Fruit fly (Drosophila melanogaster) whole organism, embryonic: Measurements from ENCODE around the gene CG17224.

Experiments
- Bteb2 ChIP-seq: fragments of 200-800 bp; sonication (Bioruptor generic); optimal IDR thresholded peaks from 2 replicates; lab custom pipeline; 2016; ENCODE audit warnings: missing biosample characterization, missing genetic modification characterization
- CG11085 ChIP-seq: fragments of 200-800 bp; sonication (Bioruptor generic); IDR thresholded peaks from 2 replicates; pipeline ENCODE4 v1.3.6; 2022; ENCODE audit warnings: missing biosample characterization, missing genetic modification characterization
- CG11247 ChIP-seq: fragments of 200-800 bp; sonication (Bioruptor generic); IDR thresholded peaks from 2 replicates; pipeline ENCODE4 v1.3.6; 2022; ENCODE audit warnings: missing biosample characterization, missing genetic modification characterization
- CG11560 ChIP-seq: fragments of 200-800 bp; sonication (Bioruptor generic); IDR thresholded peaks from 3 replicates; pipeline ENCODE4 v1.3.6; 2022; ENCODE audit warnings: missing biosample characterization, missing genetic modification characterization
- CG12219 ChIP-seq: fragments of 200-800 bp; sonication (Bioruptor generic); optimal IDR thresholded peaks from 3 replicates; lab custom pipeline; 2018; ENCODE audit warnings: missing biosample characterization, mild to moderate bottlenecking, missing genetic modification characterization
- CG1233 ChIP-seq: fragments of 200-800 bp; sonication (Bioruptor generic); optimal IDR thresholded peaks from 4 replicates; lab custom pipeline; 2018; ENCODE audit warnings: missing biosample characterization, mild to moderate bottlenecking, missing genetic modification characterization
- CG17612 ChIP-seq: fragments of 200-800 bp; sonication (Bioruptor generic); IDR thresholded peaks from 2 replicates; pipeline ENCODE4 v1.3.6; 2022; ENCODE audit warnings: missing biosample characterization, missing genetic modification characterization
- CG2712 ChIP-seq: fragments of 200-800 bp; optimal IDR thresholded peaks from 3 replicates; lab custom pipeline; 2019; ENCODE audit warnings: missing biosample characterization, mild to moderate bottlenecking, missing genetic modification characterization, moderate library complexity
- CG2889 ChIP-seq: fragments of 200-800 bp; sonication (Bioruptor generic); IDR thresholded peaks from 3 replicates; pipeline ENCODE4 v1.3.6; 2022; ENCODE audit warnings: missing biosample characterization, missing genetic modification characterization
- CG4617 ChIP-seq: fragments of 200-800 bp; sonication (Bioruptor generic); optimal IDR thresholded peaks from 3 replicates; lab custom pipeline; 2016; ENCODE audit warnings: missing biosample characterization, missing genetic modification characterization, borderline replicate concordance
- CG7357 ChIP-seq: fragments of 200-800 bp; sonication (Bioruptor generic); IDR thresholded peaks from 3 replicates; pipeline ENCODE4 v1.3.6; 2022; ENCODE audit warnings: missing biosample characterization, missing genetic modification characterization
- CG8290 ChIP-seq, 3 experiments: fragments of 200-800 bp; sonication (Bioruptor generic); optimal IDR thresholded peaks; 2 replicates each; lab custom pipeline; 2016 to 2019; ENCODE audit warnings: missing biosample characterization in 3 of 3, missing genetic modification characterization in 3 of 3, mild to moderate bottlenecking in 2 of 3, moderate library complexity in 1 of 3
- CG8478 ChIP-seq: fragments of >200 bp; optimal IDR thresholded peaks from 2 replicates; lab custom pipeline; 2018
- Dad ChIP-seq: fragments of 200-800 bp; sonication (Bioruptor generic); optimal IDR thresholded peaks from 3 replicates; lab custom pipeline; 2016; ENCODE audit warnings: missing biosample characterization, missing genetic modification characterization
- Deaf1 ChIP-seq: fragments of 200-800 bp; optimal IDR thresholded peaks from 3 replicates; lab custom pipeline; 2019; ENCODE audit warnings: missing biosample characterization, mild to moderate bottlenecking, missing genetic modification characterization, moderate library complexity
- Doc3 ChIP-seq: fragments of 200-800 bp; sonication (Bioruptor generic); IDR thresholded peaks from 3 replicates; pipeline ENCODE4 v1.3.6; 2022; ENCODE audit warnings: missing biosample characterization, missing genetic modification characterization; ENCODE audit not compliant: partially characterized antibody
- Eip74EF ChIP-seq, 2 experiments: fragments of 200-800 bp in 1 of 2; fragments of >200 bp in 1 of 2; sonication (Bioruptor generic) in 1 of 2; optimal IDR thresholded peaks; 2 replicates each; lab custom pipeline; 2017 to 2019; ENCODE audit warnings: missing biosample characterization in 2 of 2, missing genetic modification characterization in 2 of 2, mild to moderate bottlenecking in 1 of 2, moderate library complexity in 1 of 2
- HLH4C ChIP-seq: fragments of 200-800 bp; sonication (Bioruptor generic); IDR thresholded peaks from 3 replicates; pipeline ENCODE4 v1.3.6; 2022; ENCODE audit warnings: missing biosample characterization, missing genetic modification characterization; ENCODE audit not compliant: partially characterized antibody
- Hsf ChIP-seq: fragments of 200-800 bp; sonication (Bioruptor generic); optimal IDR thresholded peaks from 3 replicates; lab custom pipeline; 2016; ENCODE audit warnings: missing biosample characterization, missing genetic modification characterization
- Lhr ChIP-seq: fragments of 200-800 bp; sonication (Bioruptor generic); optimal IDR thresholded peaks from 3 replicates; lab custom pipeline; 2017; ENCODE audit warnings: mild to moderate bottlenecking, missing biosample characterization, missing genetic modification reagents, missing genetic modification characterization
- MESR4 ChIP-seq: fragments of 200-800 bp; sonication (Bioruptor generic); optimal IDR thresholded peaks from 2 replicates; lab custom pipeline; 2018; ENCODE audit warnings: missing biosample characterization, mild to moderate bottlenecking, missing genetic modification characterization, moderate library complexity
- Med ChIP-seq: fragments of 200-800 bp; sonication (Bioruptor generic); peaks from one replicate; lab custom pipeline; 2016; ENCODE audit warnings: missing biosample characterization, missing genetic modification characterization, mild to moderate bottlenecking, inconsistent platforms, moderate library complexity
- Mes4 ChIP-seq: fragments of 200-800 bp; sonication (Bioruptor generic); optimal IDR thresholded peaks from 2 replicates; lab custom pipeline; 2016; ENCODE audit warnings: missing biosample characterization, missing genetic modification characterization
- Nf-YB ChIP-seq: fragments of 200-800 bp; sonication (Bioruptor generic); optimal IDR thresholded peaks from 3 replicates; lab custom pipeline; 2019; ENCODE audit warnings: missing biosample characterization, mild to moderate bottlenecking, missing genetic modification characterization, moderate library complexity
- Nf-YC ChIP-seq: fragments of 200-800 bp; optimal IDR thresholded peaks from 3 replicates; lab custom pipeline; 2019; ENCODE audit warnings: missing biosample characterization, mild to moderate bottlenecking, missing genetic modification characterization, moderate library complexity
- Optix ChIP-seq: fragments of 200-800 bp; sonication (Bioruptor generic); IDR thresholded peaks from 3 replicates; pipeline ENCODE4 v1.3.6; 2022; ENCODE audit warnings: missing biosample characterization, missing genetic modification characterization
- Sox100B ChIP-seq: fragments of 200-800 bp; sonication (Bioruptor generic); optimal IDR thresholded peaks from 3 replicates; lab custom pipeline; 2018; ENCODE audit warnings: missing biosample characterization, mild to moderate bottlenecking, missing genetic modification characterization
- Spps ChIP-seq: fragments of 200-800 bp; sonication (Bioruptor generic); optimal IDR thresholded peaks from 2 replicates; lab custom pipeline; 2018; ENCODE audit warnings: missing biosample characterization, mild to moderate bottlenecking, missing genetic modification characterization
- Taf1 ChIP-seq: fragments of 200-800 bp; sonication (Bioruptor generic); IDR thresholded peaks from 2 replicates; pipeline ENCODE4 v1.3.6; 2022; ENCODE audit warnings: missing biosample characterization, missing genetic modification characterization
- ara ChIP-seq: fragments of 200-800 bp; sonication (Bioruptor generic); IDR thresholded peaks from 2 replicates; pipeline ENCODE4 v1.3.6; 2022; ENCODE audit warnings: missing biosample characterization, missing genetic modification characterization
- bigmax ChIP-seq: fragments of 200-800 bp; sonication (Bioruptor generic); optimal IDR thresholded peaks from 2 replicates; lab custom pipeline; 2018; ENCODE audit warnings: missing biosample characterization, mild to moderate bottlenecking, missing genetic modification characterization
- disco-r ChIP-seq: fragments of 200-800 bp; sonication (Bioruptor generic); optimal IDR thresholded peaks from 2 replicates; lab custom pipeline; 2016; ENCODE audit warnings: missing biosample characterization, missing genetic modification characterization
- fd102C ChIP-seq: fragments of 200-800 bp; sonication (Bioruptor generic); optimal IDR thresholded peaks from 2 replicates; lab custom pipeline; 2018; ENCODE audit warnings: missing biosample characterization, mild to moderate bottlenecking, missing genetic modification characterization, moderate library complexity
- h ChIP-seq: fragments of >200 bp; optimal IDR thresholded peaks from 2 replicates; lab custom pipeline; 2017
- hb ChIP-seq: fragments of 200-800 bp; sonication (Bioruptor generic); IDR thresholded peaks from 3 replicates; pipeline ENCODE4 v1.3.6; 2022; ENCODE audit warnings: missing biosample characterization, missing genetic modification characterization; ENCODE audit not compliant: partially characterized antibody
- ind ChIP-seq: fragments of 200-800 bp; sonication (Bioruptor generic); optimal IDR thresholded peaks from 3 replicates; lab custom pipeline; 2016; ENCODE audit warnings: missing biosample characterization, missing genetic modification characterization
- klu ChIP-seq: fragments of 200-800 bp; sonication (Bioruptor generic); IDR thresholded peaks from 2 replicates; pipeline ENCODE4 v1.3.6; 2022; ENCODE audit warnings: missing biosample characterization, missing genetic modification characterization
- knrl ChIP-seq: fragments of 200-800 bp; sonication (Bioruptor generic); IDR thresholded peaks from 3 replicates; pipeline ENCODE4 v1.3.6; 2022; ENCODE audit warnings: missing biosample characterization, missing genetic modification characterization; ENCODE audit not compliant: partially characterized antibody
- nerfin-2 ChIP-seq: fragments of 200-800 bp; sonication (Bioruptor generic); IDR thresholded peaks from 2 replicates; pipeline ENCODE4 v1.3.6; 2022; ENCODE audit warnings: missing biosample characterization, missing genetic modification characterization; ENCODE audit not compliant: partially characterized antibody
- pan ChIP-seq, 4 experiments: fragments of >200 bp in 3 of 4; fragments of 200-800 bp in 1 of 4; sonication (Bioruptor generic) in 1 of 4; optimal IDR thresholded peaks in 3 of 4; IDR thresholded peaks in 1 of 4; 2 replicates each; pipeline versions ENCODE4 v1.3.6 to Lab custom; 2017 to 2022; ENCODE audit warnings: missing biosample characterization in 2 of 4, missing genetic modification characterization in 2 of 4, mixed read lengths in 1 of 4
- pita ChIP-seq: fragments of 200-800 bp; sonication (Bioruptor generic); optimal IDR thresholded peaks from 2 replicates; lab custom pipeline; 2017; ENCODE audit warnings: missing biosample characterization, mild to moderate bottlenecking, missing genetic modification characterization
- rib ChIP-seq: fragments of 200-800 bp; sonication (Bioruptor generic); IDR thresholded peaks from 2 replicates; pipeline ENCODE4 v1.3.6; 2022; ENCODE audit warnings: missing biosample characterization, missing genetic modification characterization
- slou ChIP-seq: fragments of 200-800 bp; sonication (Bioruptor generic); optimal IDR thresholded peaks from 3 replicates; lab custom pipeline; 2016; ENCODE audit warnings: missing biosample characterization, missing genetic modification characterization
- so ChIP-seq: fragments of 200-800 bp; sonication (Bioruptor generic); IDR thresholded peaks from 3 replicates; pipeline ENCODE4 v1.3.6; 2022; ENCODE audit warnings: missing biosample characterization, missing genetic modification characterization
- sr ChIP-seq: fragments of 200-800 bp; sonication (Bioruptor generic); IDR thresholded peaks from 3 replicates; pipeline ENCODE4 v1.3.6; 2022; ENCODE audit warnings: missing biosample characterization, missing genetic modification characterization
- stc ChIP-seq: fragments of 200-800 bp; sonication (Bioruptor generic); IDR thresholded peaks from 2 replicates; pipeline ENCODE4 v1.3.6; 2022; ENCODE audit warnings: missing biosample characterization, missing genetic modification characterization
- unc-4 ChIP-seq: fragments of 200-800 bp; sonication (Bioruptor generic); IDR thresholded peaks from 2 replicates; pipeline ENCODE4 v1.3.6; 2022; ENCODE audit warnings: missing biosample characterization, missing genetic modification characterization; ENCODE audit not compliant: partially characterized antibody
- unpg ChIP-seq: fragments of 200-800 bp; sonication (Bioruptor generic); optimal IDR thresholded peaks from 3 replicates; lab custom pipeline; 2018; ENCODE audit warnings: missing biosample characterization, mild to moderate bottlenecking, missing genetic modification characterization, moderate library complexity
- zf30C ChIP-seq: fragments of 200-800 bp; sonication (Bioruptor generic); optimal IDR thresholded peaks from 3 replicates; lab custom pipeline; 2018; ENCODE audit warnings: missing biosample characterization, mild to moderate bottlenecking, missing genetic modification characterization

The CG17224 gene

dm6 chr2L:3041918-3042615 is 24.0 kb upstream of the CG17224 start, which contains the start of gene CG17261 (continued):
- TF ChIP-seq CG11085 (GFP tag; lab: Robert Waterston, UW) (no peak), unc-4 (no peak), HLH4C (GFP tag; lab: Robert Waterston, UW) (no peak), ara (GFP tag; lab: Robert Waterston, UW) (peak; percentile 27; the same call in 1 of the 2 replicates), MESR4 (GFP tag; lab: Kevin White, UChicago) (no peak), Dad (no peak), Taf1 (GFP tag; lab: Robert Waterston, UW) (no peak), fd102C (GFP tag; lab: Kevin White, UChicago) (no peak), disco-r (GFP tag; lab: Kevin White, UChicago) (no peak), stc (GFP tag; lab: Robert Waterston, UW) (no peak), pan (optimal IDR thresholded peaks at IDR 0.05; lab: Kevin White, UChicago) (no peak), pan (GFP tag; optimal IDR thresholded peaks at IDR 0.05 in 1 of 2, IDR thresholded peaks at IDR 0.05 in 1 of 2) (peak in 1 of 2 experiments; percentile 31), hb (GFP tag; lab: Robert Waterston, UW) (no peak), Spps (no peak), Lhr (no peak), knrl (GFP tag; lab: Robert Waterston, UW) (no peak), Optix (GFP tag; lab: Robert Waterston, UW) (no peak), Doc3 (GFP tag; lab: Robert Waterston, UW) (no peak), CG17612 (GFP tag; lab: Robert Waterston, UW) (no peak), rib (GFP tag; lab: Robert Waterston, UW) (peak; percentile 49; the same call in 1 of the 2 replicates), bigmax (no peak), CG4617 (GFP tag; lab: Kevin White, UChicago) (no peak), CG12219 (GFP tag; lab: Kevin White, UChicago) (no peak), zf30C (GFP tag; lab: Kevin White, UChicago) (no peak), Deaf1 (tag; lab: Kevin White, UChicago) (peak; percentile 70), pita (GFP tag; lab: Kevin White, UChicago) (no peak), h (lab: Kevin White, UChicago) (no peak), CG7357 (GFP tag; lab: Robert Waterston, UW) (no peak), Mes4 (no peak), sr (GFP tag; lab: Robert Waterston, UW) (no peak), CG8290 (GFP tag; optimal IDR thresholded peaks at IDR 0.05; lab: Kevin White, UChicago) (no peak), CG8290 (tag; optimal IDR thresholded peaks at IDR 0.05; lab: Kevin White, UChicago) (peak in 1 of 2 experiments; percentile 70), unpg (GFP tag; lab: Kevin White, UChicago) (peak; percentile 7), Med (GFP tag; lab: Kevin White, UChicago) (peak; percentile 91), Nf-YC (no peak), CG2712 (tag; lab: Kevin White, UChicago) (no peak), nerfin-2 (GFP tag; lab: Robert Waterston, UW) (no peak), Eip74EF (GFP tag; optimal IDR thresholded peaks at IDR 0.05; lab: Kevin White, UChicago) (no peak), ind (GFP tag; lab: Kevin White, UChicago) (peak; percentile 42), klu (no peak), so (GFP tag; lab: Robert Waterston, UW) (no peak), slou (GFP tag; lab: Kevin White, UChicago) (no peak), CG11560 (tag; lab: Robert Waterston, UW) (no peak), CG1233 (GFP tag; lab: Kevin White, UChicago) (peak; percentile 8), CG11247 (GFP tag; lab: Robert Waterston, UW) (no peak), Nf-YB (GFP tag; lab: Kevin White, UChicago) (no peak), CG8478 (lab: Kevin White, UChicago) (no peak), Bteb2 (GFP tag; lab: Kevin White, UChicago) (peak; percentile 5), CG2889 (no peak), Sox100B (GFP tag; lab: Kevin White, UChicago) (no peak), Hsf (GFP tag; lab: Kevin White, UChicago) (peak; percentile 6)
